Worm (Caenorhabditis elegans): ENCODE results near the gene C28H8.7.
A peak's percentile ranks its signal among the peaks of the same experiment; 100 is the strongest.

C28H8.7 gene

DNA sequence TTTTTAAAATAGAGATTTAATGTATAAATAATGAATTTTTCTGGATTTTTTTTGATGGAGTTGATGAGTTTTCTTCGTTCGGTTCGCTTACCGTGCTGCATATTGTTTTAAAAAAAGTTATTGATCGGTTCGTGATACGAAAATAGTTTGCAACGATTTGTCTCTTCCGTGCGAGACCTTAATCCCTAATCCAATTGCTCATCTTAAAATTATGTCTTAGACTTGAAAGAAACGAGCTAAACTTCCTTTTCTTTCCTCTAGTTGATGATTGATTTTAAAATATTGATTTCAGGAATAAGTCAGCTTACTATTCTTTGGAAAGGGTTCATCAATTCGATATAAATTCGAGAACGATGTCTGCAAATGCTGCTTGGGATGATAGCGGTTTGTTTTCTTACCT, 21.6 kb upstream of the C28H8.7 start, which contains the start of gene C28H8.3:
Gene C28H8.3 (plus strand): TSS at position 293 of the 400 bp plus-strand sequence.
- TF ChIP-seq C38D4.7 (GFP tag; optimal IDR thresholded peaks at IDR 0.05) (no peak), gmeb-2 (tag; optimal IDR thresholded peaks at IDR 0.05) (no peak), ceh-31 (tag; optimal IDR thresholded peaks at IDR 0.05) (no peak), Y22D7AL.16 (tag; optimal IDR thresholded peaks at IDR 0.05) (no peak), ama-1 (optimal IDR thresholded peaks at IDR 0.05) (no peak), ceh-19 (GFP tag; optimal IDR thresholded peaks at IDR 0.05) (no peak), che-1 (tag; optimal IDR thresholded peaks at IDR 0.05) (no peak), pros-1 (tag; optimal IDR thresholded peaks at IDR 0.05) (no peak), K02D7.2 (tag; optimal IDR thresholded peaks at IDR 0.05) (no peak), hlh-15 (tag; optimal IDR thresholded peaks at IDR 0.05) (no peak), lim-6 (tag; optimal IDR thresholded peaks at IDR 0.05) (no peak), T23F11.4 (GFP tag; optimal IDR thresholded peaks at IDR 0.05) (no peak), pha-4 (tag; optimal IDR thresholded peaks at IDR 0.05) (no peak), ahr-1 (tag; optimal IDR thresholded peaks at IDR 0.05) (no peak), npax-4 (tag; optimal IDR thresholded peaks at IDR 0.05) (no peak), lin-11 (tag; optimal IDR thresholded peaks at IDR 0.05) (no peak), nhr-11 (tag; optimal IDR thresholded peaks at IDR 0.05) (no peak), ceh-2 (tag; optimal IDR thresholded peaks at IDR 0.05) (no peak), ztf-16 (tag; optimal IDR thresholded peaks at IDR 0.05) (no peak), ref-2 (tag; optimal IDR thresholded peaks at IDR 0.05) (no peak)

DNA sequence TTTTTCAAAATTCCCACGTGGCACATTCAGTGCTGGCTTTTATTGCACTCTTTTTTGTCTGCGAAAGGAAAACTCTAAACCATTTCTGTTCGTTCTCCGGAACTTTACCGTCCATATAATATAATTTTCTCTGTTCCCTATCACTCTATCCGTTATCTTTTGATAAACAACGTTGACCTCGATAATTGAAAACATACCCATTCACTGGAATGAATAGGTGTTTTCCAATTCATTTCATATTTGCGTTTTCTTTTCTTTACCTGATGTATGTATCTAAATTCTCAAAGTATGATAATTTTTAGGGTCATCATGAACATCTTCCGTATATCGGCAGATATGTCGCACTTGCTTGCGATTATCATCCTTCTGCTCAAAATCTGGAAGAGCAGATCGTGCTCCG, 20.0 kb upstream of the C28H8.7 start, which contains the start of gene erd-2.2:
Gene erd-2.2 (plus strand): TSS at position 301 of the 400 bp plus-strand sequence.
- TF ChIP-seq pha-2 (tag; optimal IDR thresholded peaks at IDR 0.05) (no peak), pag-3 (tag; optimal IDR thresholded peaks at IDR 0.05; ENCODE audit: borderline replicate concordance) (no peak), odd-2 (tag; optimal IDR thresholded peaks at IDR 0.05) (no peak), ceh-48 (tag; optimal IDR thresholded peaks at IDR 0.05) (no peak), unc-42 (tag; optimal IDR thresholded peaks at IDR 0.05) (no peak), ceh-14 (tag; optimal IDR thresholded peaks at IDR 0.05) (no peak), ceh-34 (tag; optimal IDR thresholded peaks at IDR 0.05) (no peak), dmd-4 (tag; optimal IDR thresholded peaks at IDR 0.05; ENCODE audit: borderline replicate concordance) (no peak), ceh-18 (tag; optimal IDR thresholded peaks at IDR 0.05) (no peak), che-1 (tag; optimal IDR thresholded peaks at IDR 0.05) (no peak), ceh-22 (tag; optimal IDR thresholded peaks at IDR 0.05) (no peak), tbx-2 (tag; optimal IDR thresholded peaks at IDR 0.05) (no peak), ahr-1 (tag; optimal IDR thresholded peaks at IDR 0.05) (no peak), ref-2 (tag; optimal IDR thresholded peaks at IDR 0.05) (no peak), ceh-31 (tag; optimal IDR thresholded peaks at IDR 0.05) (no peak), ets-4 (tag; optimal IDR thresholded peaks at IDR 0.05) (no peak), zip-5 (tag; optimal IDR thresholded peaks at IDR 0.05) (no peak)

DNA sequence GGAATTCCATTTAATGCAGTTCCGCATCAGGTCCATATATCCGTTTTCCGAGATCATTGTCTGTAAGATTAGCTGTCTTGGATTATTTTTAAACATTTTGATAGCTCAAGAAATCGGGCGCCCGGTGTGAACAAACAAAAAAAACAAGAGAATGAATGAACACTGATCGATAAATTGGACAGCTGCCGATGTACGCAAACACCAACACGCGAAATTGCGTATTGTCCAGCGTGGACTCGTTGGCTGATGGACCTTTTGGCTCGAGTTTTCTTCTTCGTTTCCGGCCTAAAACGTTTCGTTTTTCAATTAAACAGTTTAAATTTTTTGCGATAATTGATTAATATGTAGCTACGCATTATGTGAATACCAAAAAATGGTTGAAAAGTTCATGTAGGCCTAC, 19.3 kb upstream of the C28H8.7 start, which contains the start of gene dpff-1:
Gene dpff-1 (minus strand): TSS at position 288 of the 400 bp plus-strand sequence.
- TF ChIP-seq ceh-48 (tag; optimal IDR thresholded peaks at IDR 0.05): peak; percentile 85
- TF ChIP-seq ceh-14 (tag; optimal IDR thresholded peaks at IDR 0.05): no peak
- no peak for TF ChIP-seq sdc-2 (tag; optimal IDR thresholded peaks at IDR 0.05)
- no peak for TF ChIP-seq ceh-30 (tag; optimal IDR thresholded peaks at IDR 0.05)
- TF ChIP-seq fkh-6 (tag; optimal IDR thresholded peaks at IDR 0.05): no peak
- no peak for TF ChIP-seq pqm-1 (tag; optimal IDR thresholded peaks at IDR 0.05)

DNA sequence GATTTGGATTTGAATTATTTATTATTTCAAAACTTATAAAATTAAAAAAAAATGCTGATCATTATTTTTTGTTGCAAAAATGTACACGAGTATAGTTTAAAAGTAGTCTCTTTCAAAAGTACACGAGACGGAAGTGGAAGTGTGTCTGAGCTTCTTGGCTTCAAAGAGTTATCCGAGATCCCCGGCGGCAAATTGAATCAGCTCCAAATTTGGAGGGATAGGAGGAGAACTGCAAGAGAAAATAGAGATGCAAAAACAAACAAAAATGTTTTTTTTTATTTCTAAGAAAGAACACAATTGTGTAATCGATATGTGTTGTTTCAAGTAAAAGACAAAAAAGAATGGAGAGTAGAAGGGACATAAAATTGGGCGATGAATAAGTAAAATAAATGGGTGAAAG, 15.8 kb upstream of the C28H8.7 start:
- TF ChIP-seq unc-42 (tag; optimal IDR thresholded peaks at IDR 0.05) (peak; percentile 80), ceh-34 (tag; optimal IDR thresholded peaks at IDR 0.05) (no peak)

DNA sequence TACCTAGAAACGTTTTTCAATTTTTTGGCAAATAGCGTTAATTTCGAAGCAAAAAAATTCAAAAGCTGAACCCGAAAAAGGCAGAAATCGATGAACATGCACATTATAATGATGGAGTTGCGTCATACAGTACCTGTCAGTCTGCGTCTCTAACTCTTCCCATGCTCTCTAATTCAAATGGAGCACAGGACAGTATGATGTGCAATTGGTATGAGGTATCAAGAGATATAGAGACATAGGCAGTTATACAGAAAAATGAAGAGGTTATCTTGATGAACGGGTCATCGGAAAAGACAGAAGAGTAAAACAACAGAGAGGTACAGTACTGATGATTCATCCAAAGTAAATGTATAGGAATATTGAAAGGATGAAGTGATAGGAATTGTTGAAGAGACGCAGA, 13.9 kb upstream of the C28H8.7 start:
- TF ChIP-seq hlh-30 (tag; optimal IDR thresholded peaks at IDR 0.05; ENCODE audit: insufficient read depth) (peak; percentile 39), unc-55 (GFP tag; optimal IDR thresholded peaks at IDR 0.05) (peak; percentile 8), ets-4 (tag; optimal IDR thresholded peaks at IDR 0.05) (no peak)
